Fruit fly (Drosophila melanogaster) whole organism, embryonic: ENCODE measurements around the gene Creld.
A peak's percentile ranks its signal among the peaks of the same experiment; 100 is the strongest.

Source experiments
- CG1024 ChIP-seq: fragments of 200-800 bp; sonication (Bioruptor generic); IDR thresholded peaks from 2 replicates; pipeline ENCODE4 v1.3.6; 2022; ENCODE audit warnings: missing biosample characterization, missing genetic modification characterization
- CG10979 ChIP-seq: fragments of 200-800 bp; sonication (Bioruptor generic); optimal IDR thresholded peaks from 2 replicates; lab custom pipeline; 2018; ENCODE audit warnings: missing biosample characterization, mild to moderate bottlenecking, missing genetic modification characterization, moderate library complexity
- CG11247 ChIP-seq: fragments of 200-800 bp; sonication (Bioruptor generic); IDR thresholded peaks from 2 replicates; pipeline ENCODE4 v1.3.6; 2022; ENCODE audit warnings: missing biosample characterization, missing genetic modification characterization
- CG12104 ChIP-seq: fragments of 200-800 bp; sonication (Bioruptor generic); optimal IDR thresholded peaks from 3 replicates; lab custom pipeline; 2016; ENCODE audit warnings: missing biosample characterization, missing genetic modification characterization
- CG1233 ChIP-seq: fragments of 200-800 bp; sonication (Bioruptor generic); optimal IDR thresholded peaks from 4 replicates; lab custom pipeline; 2018; ENCODE audit warnings: missing biosample characterization, mild to moderate bottlenecking, missing genetic modification characterization
- CG14667 ChIP-seq: fragments of 200-800 bp; sonication (Bioruptor generic); IDR thresholded peaks from 2 replicates; pipeline ENCODE4 v1.3.6; 2022; ENCODE audit warnings: missing biosample characterization, missing genetic modification characterization
- CG1603 ChIP-seq: fragments of 200-800 bp; sonication (Bioruptor generic); optimal IDR thresholded peaks from 2 replicates; lab custom pipeline; 2019; ENCODE audit warnings: missing biosample characterization, mild to moderate bottlenecking, missing genetic modification characterization, moderate library complexity
- CG17385 ChIP-seq: fragments of 200-800 bp; sonication (Bioruptor generic); optimal IDR thresholded peaks from 3 replicates; lab custom pipeline; 2018; ENCODE audit warnings: missing biosample characterization, mild to moderate bottlenecking, missing genetic modification characterization
- CG31365 ChIP-seq: fragments of 200-800 bp; sonication (Bioruptor generic); optimal IDR thresholded peaks from 2 replicates; lab custom pipeline; 2018; ENCODE audit warnings: missing biosample characterization, mild to moderate bottlenecking, missing genetic modification characterization
- CG31388 ChIP-seq: fragments of 200-800 bp; sonication (Bioruptor generic); optimal IDR thresholded peaks from 2 replicates; lab custom pipeline; 2016; ENCODE audit warnings: missing biosample characterization, missing genetic modification characterization
- CG31441 ChIP-seq: fragments of 200-800 bp; sonication (Bioruptor generic); IDR thresholded peaks from 2 replicates; pipeline ENCODE4 v1.3.6; 2022; ENCODE audit warnings: missing biosample characterization, missing genetic modification characterization
- CG34376 ChIP-seq: fragments of 200-800 bp; sonication (Bioruptor generic); optimal IDR thresholded peaks from 2 replicates; lab custom pipeline; 2018; ENCODE audit warnings: missing biosample characterization, mild to moderate bottlenecking, missing genetic modification characterization
- CG4854 ChIP-seq: fragments of 200-800 bp; sonication (Bioruptor generic); optimal IDR thresholded peaks from 2 replicates; lab custom pipeline; 2016; ENCODE audit warnings: missing biosample characterization, missing genetic modification characterization, inconsistent platforms
- CG8359 ChIP-seq: fragments of 200-800 bp; sonication (Bioruptor generic); optimal IDR thresholded peaks from 2 replicates; lab custom pipeline; 2017; ENCODE audit warnings: missing biosample characterization, mild to moderate bottlenecking, missing genetic modification characterization, borderline replicate concordance
- CoRest ChIP-seq: fragments of 200-800 bp; sonication (Bioruptor generic); optimal IDR thresholded peaks from 3 replicates; lab custom pipeline; 2018; ENCODE audit warnings: missing biosample characterization, mild to moderate bottlenecking, missing genetic modification characterization, moderate library complexity
- Dek ChIP-seq: fragments of 200-800 bp; sonication (Bioruptor generic); optimal IDR thresholded peaks from 3 replicates; lab custom pipeline; 2019; ENCODE audit warnings: missing biosample characterization, mild to moderate bottlenecking, missing genetic modification characterization, moderate library complexity
- Drgx ChIP-seq: fragments of 200-800 bp; sonication (Bioruptor generic); IDR thresholded peaks from 2 replicates; pipeline ENCODE4 v1.3.6; 2022; ENCODE audit warnings: missing biosample characterization, missing genetic modification characterization
- E2f2 ChIP-seq: fragments of 200-800 bp; sonication (Bioruptor generic); IDR thresholded peaks from 2 replicates; pipeline ENCODE4 v1.3.6; 2022; ENCODE audit warnings: missing biosample characterization, missing genetic modification characterization
- Eip74EF ChIP-seq, 2 experiments: fragments of 200-800 bp in 1 of 2; fragments of >200 bp in 1 of 2; sonication (Bioruptor generic) in 1 of 2; optimal IDR thresholded peaks; 2 replicates each; lab custom pipeline; 2017 to 2019; ENCODE audit warnings: missing biosample characterization in 2 of 2, missing genetic modification characterization in 2 of 2, mild to moderate bottlenecking in 1 of 2, moderate library complexity in 1 of 2
- Fer3 ChIP-seq: fragments of 200-800 bp; sonication (Bioruptor generic); optimal IDR thresholded peaks from 2 replicates; lab custom pipeline; 2018; ENCODE audit warnings: missing biosample characterization, mild to moderate bottlenecking, missing genetic modification characterization, moderate library complexity
- Nf-YA ChIP-seq: fragments of 200-800 bp; sonication (Bioruptor generic); IDR thresholded peaks from 2 replicates; pipeline ENCODE4 v1.3.6; 2022; ENCODE audit warnings: missing biosample characterization, missing genetic modification characterization
- Nf-YC ChIP-seq: fragments of 200-800 bp; optimal IDR thresholded peaks from 3 replicates; lab custom pipeline; 2019; ENCODE audit warnings: missing biosample characterization, mild to moderate bottlenecking, missing genetic modification characterization, moderate library complexity
- PHDP ChIP-seq: fragments of 200-800 bp; sonication (Bioruptor generic); optimal IDR thresholded peaks from 3 replicates; lab custom pipeline; 2018; ENCODE audit warnings: missing biosample characterization, mild to moderate bottlenecking, missing genetic modification characterization, moderate library complexity
- Poxn ChIP-seq: fragments of 200-800 bp; sonication (Bioruptor generic); IDR thresholded peaks from 2 replicates; pipeline ENCODE4 v1.3.6; 2022; ENCODE audit warnings: missing biosample characterization, missing genetic modification characterization
- Sin3A ChIP-seq: fragments of >200 bp; optimal IDR thresholded peaks from 2 replicates; lab custom pipeline; 2018
- Sox102F ChIP-seq: fragments of 200-800 bp; sonication (Bioruptor generic); optimal IDR thresholded peaks from 2 replicates; lab custom pipeline; 2018; ENCODE audit warnings: missing biosample characterization, mild to moderate bottlenecking, missing genetic modification characterization, moderate library complexity
- Xbp1 ChIP-seq: fragments of 200-800 bp; sonication (Bioruptor generic); optimal IDR thresholded peaks from 3 replicates; lab custom pipeline; 2016; ENCODE audit warnings: missing biosample characterization, mild to moderate bottlenecking, missing genetic modification characterization
- YL-1 ChIP-seq: fragments of 200-800 bp; sonication (Bioruptor generic); optimal IDR thresholded peaks from 3 replicates; lab custom pipeline; 2017; ENCODE audit warnings: missing biosample characterization, mild to moderate bottlenecking, missing genetic modification characterization
- chinmo ChIP-seq: fragments of 200-800 bp; sonication (Bioruptor generic); IDR thresholded peaks from 4 replicates; pipeline ENCODE4 v1.3.6; 2022; ENCODE audit warnings: missing biosample characterization, missing genetic modification characterization; ENCODE audit not compliant: partially characterized antibody
- crp ChIP-seq, 2 experiments: fragments of 200-800 bp; sonication (Bioruptor generic); optimal IDR thresholded peaks; 2 replicates in 1 of 2; 3 replicates in 1 of 2; lab custom pipeline; 2017; ENCODE audit warnings: missing biosample characterization in 2 of 2, missing genetic modification characterization in 2 of 2, mild to moderate bottlenecking in 1 of 2, moderate library complexity in 1 of 2
- da ChIP-seq: fragments of 200-800 bp; sonication (Bioruptor generic); optimal IDR thresholded peaks from 2 replicates; lab custom pipeline; 2016; ENCODE audit warnings: missing biosample characterization, missing genetic modification characterization
- ftz-f1 ChIP-seq: fragments of 200-800 bp; sonication (Bioruptor generic); optimal IDR thresholded peaks from 2 replicates; lab custom pipeline; 2016; ENCODE audit warnings: missing biosample characterization, missing genetic modification characterization
- fu2 ChIP-seq: fragments of 200-800 bp; sonication (Bioruptor generic); optimal IDR thresholded peaks from 2 replicates; lab custom pipeline; 2016; ENCODE audit warnings: missing biosample characterization, missing genetic modification characterization
- hth ChIP-seq: fragments of >200 bp; optimal IDR thresholded peaks from 2 replicates; lab custom pipeline; 2017; ENCODE audit warnings: inconsistent platforms
- ken ChIP-seq: fragments of 200-800 bp; sonication (Bioruptor generic); IDR thresholded peaks from 3 replicates; pipeline ENCODE4 v1.3.6; 2022; ENCODE audit warnings: missing biosample characterization, missing genetic modification characterization
- klu ChIP-seq: fragments of 200-800 bp; sonication (Bioruptor generic); IDR thresholded peaks from 2 replicates; pipeline ENCODE4 v1.3.6; 2022; ENCODE audit warnings: missing biosample characterization, missing genetic modification characterization
- nau ChIP-seq: fragments of 200-800 bp; sonication (Bioruptor generic); optimal IDR thresholded peaks from 3 replicates; lab custom pipeline; 2017; ENCODE audit warnings: missing biosample characterization, mild to moderate bottlenecking, missing genetic modification characterization, missing genetic modification reagents
- odd ChIP-seq: fragments of 200-800 bp; sonication (Bioruptor generic); optimal IDR thresholded peaks from 2 replicates; lab custom pipeline; 2017; ENCODE audit warnings: missing biosample characterization, mild to moderate bottlenecking, missing genetic modification characterization
- prd ChIP-seq, 3 experiments: fragments of >200 bp in 2 of 3; fragments of 200-800 bp in 1 of 3; sonication (Bioruptor generic) in 1 of 3; optimal IDR thresholded peaks in 2 of 3; IDR thresholded peaks in 1 of 3; 2 replicates in 2 of 3; 3 replicates in 1 of 3; pipeline versions ENCODE4 v1.3.6 to Lab custom; 2017 to 2022; ENCODE audit warnings: missing biosample characterization in 1 of 3, missing genetic modification characterization in 1 of 3
- pros ChIP-seq: fragments of 200-800 bp; sonication (Bioruptor generic); optimal IDR thresholded peaks from 3 replicates; lab custom pipeline; 2019; ENCODE audit warnings: missing biosample characterization, mild to moderate bottlenecking, missing genetic modification characterization, moderate library complexity
- sc ChIP-seq, 3 experiments: fragments of >200 bp in 2 of 3; fragments of 200-800 bp in 1 of 3; sonication (Bioruptor generic) in 1 of 3; optimal IDR thresholded peaks; 2 replicates in 2 of 3; 3 replicates in 1 of 3; lab custom pipeline; 2017; ENCODE audit warnings: mild to moderate bottlenecking in 1 of 3, missing biosample characterization in 1 of 3, missing genetic modification characterization in 1 of 3, missing genetic modification reagents in 1 of 3
- shn ChIP-seq: fragments of 200-800 bp; sonication (Bioruptor generic); optimal IDR thresholded peaks from 3 replicates; lab custom pipeline; 2016; ENCODE audit warnings: missing biosample characterization, missing genetic modification characterization
- tna ChIP-seq: fragments of 200-800 bp; sonication (Bioruptor generic); IDR thresholded peaks from 2 replicates; pipeline ENCODE4 v1.3.6; 2022; ENCODE audit warnings: missing biosample characterization, missing genetic modification characterization; ENCODE audit not compliant: partially characterized antibody
- unc-4 ChIP-seq: fragments of 200-800 bp; sonication (Bioruptor generic); IDR thresholded peaks from 2 replicates; pipeline ENCODE4 v1.3.6; 2022; ENCODE audit warnings: missing biosample characterization, missing genetic modification characterization; ENCODE audit not compliant: partially characterized antibody
- vnd ChIP-seq: fragments of 200-800 bp; sonication (Bioruptor generic); IDR thresholded peaks from 3 replicates; pipeline ENCODE4 v1.3.6; 2022; ENCODE audit warnings: missing biosample characterization, missing genetic modification characterization; ENCODE audit not compliant: partially characterized antibody
- vvl ChIP-seq: fragments of 200-800 bp; sonication (Bioruptor generic); IDR thresholded peaks from 2 replicates; pipeline ENCODE4 v1.3.6; 2022; ENCODE audit warnings: missing biosample characterization, missing genetic modification characterization

Creld gene

dm6 chr2L:128977-129941 lies 27.1 kb downstream of the Creld start (continued):
- TF ChIP-seq CG1603 (tag; lab: Kevin White, UChicago), result peak; percentile 26
- peak in 1 of 2 experiments; percentile 0 for TF ChIP-seq crp (GFP tag; optimal IDR thresholded peaks at IDR 0.05; lab: Kevin White, UChicago)
- no peak for TF ChIP-seq Poxn (GFP tag; lab: Robert Waterston, UW)
- no peak for TF ChIP-seq Xbp1
- TF ChIP-seq vnd (GFP tag; lab: Robert Waterston, UW), result no peak
- TF ChIP-seq Fer3 (tag; lab: Kevin White, UChicago), result peak; percentile 34
- TF ChIP-seq Nf-YC (tag; lab: Kevin White, UChicago), result peak; percentile 74
- peak; percentile 66 for TF ChIP-seq CG31365
- no peak for TF ChIP-seq CG1024 (GFP tag; lab: Robert Waterston, UW)
- no peak for TF ChIP-seq YL-1 (GFP tag; lab: Kevin White, UChicago)
- no peak for TF ChIP-seq CG8359
- TF ChIP-seq Drgx (GFP tag; lab: Robert Waterston, UW), result 0 out of 2 replicates have a peak, but pooled peaks have one; percentile 27
- no peak for TF ChIP-seq CG12104
- TF ChIP-seq sc (optimal IDR thresholded peaks at IDR 0.05; lab: Kevin White, UChicago), result no peak
- no peak for TF ChIP-seq sc (GFP tag; optimal IDR thresholded peaks at IDR 0.05; lab: Kevin White, UChicago)
- TF ChIP-seq CoRest, result peak; percentile 23
- TF ChIP-seq ftz-f1 (GFP tag; lab: Kevin White, UChicago), result peak; percentile 70
- peak; percentile 76 for TF ChIP-seq vvl
- TF ChIP-seq PHDP (tag; lab: Kevin White, UChicago), result peak; percentile 31
- 0 out of 3 replicates have a peak, but pooled peaks have one; percentile 20 for TF ChIP-seq ken (GFP tag; lab: Robert Waterston, UW)
- peak; percentile 60 for TF ChIP-seq CG17385 (GFP tag; lab: Kevin White, UChicago)
- TF ChIP-seq CG11247 (GFP tag; lab: Robert Waterston, UW), result no peak
- TF ChIP-seq CG31441 (GFP tag; lab: Robert Waterston, UW), result peak; percentile 38; the same call in 1 of the 2 replicates
- TF ChIP-seq Nf-YA (GFP tag; lab: Robert Waterston, UW), result no peak
- no peak for TF ChIP-seq CG31388 (GFP tag; lab: Kevin White, UChicago)
- peak; percentile 21 for TF ChIP-seq odd (GFP tag; lab: Kevin White, UChicago)
- TF ChIP-seq CG10979 (tag; lab: Kevin White, UChicago), result peak; percentile 25
- TF ChIP-seq Dek, result no peak
- no peak for TF ChIP-seq CG14667 (GFP tag; lab: Robert Waterston, UW)
- no peak for TF ChIP-seq hth (lab: Kevin White, UChicago)
- peak; percentile 44 for TF ChIP-seq shn (GFP tag; lab: Kevin White, UChicago)
- TF ChIP-seq nau (GFP tag; lab: Kevin White, UChicago), result peak; percentile 17
- TF ChIP-seq prd (optimal IDR thresholded peaks at IDR 0.05; lab: Kevin White, UChicago), result no peak
- TF ChIP-seq prd (GFP tag; IDR thresholded peaks at IDR 0.05; lab: Robert Waterston, UW), result no peak
- TF ChIP-seq Sin3A, result no peak
- peak; percentile 42; the same call in 1 of the 2 replicates for TF ChIP-seq tna (GFP tag; lab: Robert Waterston, UW)
- no peak for TF ChIP-seq fu2 (GFP tag; lab: Kevin White, UChicago)
- 0 out of 2 replicates have a peak, but pooled peaks have one; percentile 10 for TF ChIP-seq klu
- no peak for TF ChIP-seq da (GFP tag; lab: Kevin White, UChicago)
- peak in 1 of 2 experiments; percentile 35 for TF ChIP-seq Eip74EF (GFP tag; optimal IDR thresholded peaks at IDR 0.05; lab: Kevin White, UChicago)
- TF ChIP-seq unc-4, result peak; percentile 45; the same call in 1 of the 2 replicates
- peak; percentile 87 for TF ChIP-seq CG34376 (GFP tag; lab: Kevin White, UChicago)
- peak; percentile 95 for TF ChIP-seq chinmo (GFP tag; lab: Robert Waterston, UW)
- TF ChIP-seq pros, result peak; percentile 70
- peak; percentile 23; the same call in 1 of the 2 replicates for TF ChIP-seq E2f2 (GFP tag; lab: Robert Waterston, UW)
- peak; percentile 9 for TF ChIP-seq CG4854 (GFP tag; lab: Kevin White, UChicago)
- TF ChIP-seq CG1233 (GFP tag; lab: Kevin White, UChicago), result no peak
- TF ChIP-seq Sox102F (GFP tag; lab: Kevin White, UChicago), result no peak
